Fruit fly (Drosophila melanogaster) whole organism, pupa: ENCODE results near the gene mub.

Experiments used
- CG12605 ChIP-seq: fragments of 200-800 bp; sonication (Bioruptor generic); IDR thresholded peaks from 2 replicates; pipeline ENCODE4 v1.3.6; 2022; ENCODE audit warnings: missing biosample characterization, missing genetic modification characterization
- CG32121 ChIP-seq: fragments of 200-800 bp; sonication (Bioruptor generic); IDR thresholded peaks from 2 replicates; pipeline ENCODE4 v1.3.6; 2022; ENCODE audit warnings: missing biosample characterization, missing genetic modification characterization
- CG34367 ChIP-seq: fragments of 200-800 bp; sonication (Bioruptor generic); optimal IDR thresholded peaks from 2 replicates; lab custom pipeline; 2018; ENCODE audit warnings: missing biosample characterization, mild to moderate bottlenecking, missing genetic modification characterization
- CG4496 ChIP-seq: fragments of 200-800 bp; sonication (Bioruptor generic); IDR thresholded peaks from 3 replicates; pipeline ENCODE4 v1.3.6; 2022; ENCODE audit warnings: missing biosample characterization, missing genetic modification characterization
- D1 ChIP-seq: fragments of 200-800 bp; sonication (Bioruptor generic); optimal IDR thresholded peaks from 2 replicates; lab custom pipeline; 2018; ENCODE audit warnings: missing biosample characterization, mild to moderate bottlenecking, missing genetic modification characterization, moderate library complexity
- Ets98B ChIP-seq: fragments of 200-800 bp; sonication (Bioruptor generic); IDR thresholded peaks from 2 replicates; pipeline ENCODE4 v1.3.6; 2022; ENCODE audit warnings: missing biosample characterization, missing genetic modification characterization
- Pif1A ChIP-seq: fragments of 200-800 bp; sonication (Bioruptor generic); optimal IDR thresholded peaks from 3 replicates; lab custom pipeline; 2016; ENCODE audit warnings: missing biosample characterization, missing genetic modification characterization
- Snoo ChIP-seq: fragments of 200-800 bp; sonication (Bioruptor generic); optimal IDR thresholded peaks from 3 replicates; lab custom pipeline; 2017; ENCODE audit warnings: missing biosample characterization, mild to moderate bottlenecking, missing genetic modification characterization, inconsistent platforms
- fd96Ca ChIP-seq: fragments of 200-800 bp; sonication (Bioruptor generic); IDR thresholded peaks from 3 replicates; pipeline ENCODE4 v1.3.6; 2022; ENCODE audit warnings: missing biosample characterization, missing genetic modification characterization
- gl ChIP-seq: fragments of 200-800 bp; sonication (Bioruptor generic); optimal IDR thresholded peaks from 2 replicates; lab custom pipeline; 2018; ENCODE audit warnings: missing biosample characterization, mild to moderate bottlenecking, missing genetic modification characterization
- rn ChIP-seq: fragments of 200-800 bp; sonication (Bioruptor generic); IDR thresholded peaks from 2 replicates; pipeline ENCODE4 v1.3.6; 2022; ENCODE audit warnings: missing biosample characterization, missing genetic modification characterization

dm6 chr3L:21800424-21800823 is 44.2 kb upstream of the mub start:
- TF ChIP-seq CG4496 (GFP tag; lab: Robert Waterston, UW): no peak; the same call in 2 of the 3 replicates
- TF ChIP-seq Ets98B (GFP tag; lab: Robert Waterston, UW): no peak
- TF ChIP-seq gl (tag; lab: Kevin White, UChicago): no peak
- no peak for TF ChIP-seq CG12605 (GFP tag; lab: Robert Waterston, UW)
- TF ChIP-seq fd96Ca (GFP tag; lab: Robert Waterston, UW): no peak
- no peak for TF ChIP-seq Pif1A (GFP tag; lab: Kevin White, UChicago)
- TF ChIP-seq Snoo (tag; lab: Kevin White, UChicago): no peak
- TF ChIP-seq rn: no peak
- TF ChIP-seq CG34367 (tag; lab: Kevin White, UChicago): no peak
- TF ChIP-seq CG32121 (GFP tag; lab: Robert Waterston, UW): no peak
- no peak for TF ChIP-seq D1 (tag; lab: Kevin White, UChicago)
